Fruit fly (Drosophila melanogaster) whole organism, embryonic: ENCODE results near the gene Or9a.

Experiments
- Awh ChIP-seq: fragments of 200-800 bp; sonication (Bioruptor generic); IDR thresholded peaks from 2 replicates; pipeline ENCODE4, ENCODE4 v1.3.6; 2022; ENCODE audit warnings: missing biosample characterization, missing genetic modification characterization
- BEAF-32 ChIP-seq: fragments of 200-800 bp; sonication (Bioruptor generic); optimal IDR thresholded peaks from 3 replicates; lab custom pipeline; 2017; ENCODE audit warnings: missing biosample characterization, missing genetic modification characterization, mild to moderate bottlenecking, moderate library complexity, missing genetic modification reagents
- Blimp-1 ChIP-seq: fragments of 200-800 bp; sonication (Bioruptor generic); optimal IDR thresholded peaks from 3 replicates; lab custom pipeline; 2018; ENCODE audit warnings: missing biosample characterization, missing genetic modification characterization, mild to moderate bottlenecking, moderate library complexity, missing genetic modification reagents
- CG11247 ChIP-seq: fragments of 200-800 bp; sonication (Bioruptor generic); IDR thresholded peaks from 2 replicates; pipeline ENCODE4 v1.3.6; 2022; ENCODE audit warnings: missing biosample characterization, missing genetic modification characterization
- CG11456 ChIP-seq: fragments of 200-800 bp; sonication (Bioruptor generic); IDR thresholded peaks from 3 replicates; pipeline ENCODE4 v1.3.6; 2022; ENCODE audit warnings: missing biosample characterization, missing genetic modification characterization
- CG12071 ChIP-seq: fragments of 200-800 bp; sonication (Bioruptor generic); optimal IDR thresholded peaks from 3 replicates; lab custom pipeline; 2018; ENCODE audit warnings: missing biosample characterization, mild to moderate bottlenecking, missing genetic modification characterization
- CG12299 ChIP-seq: fragments of 200-800 bp; sonication (Bioruptor generic); optimal IDR thresholded peaks from 2 replicates; lab custom pipeline; 2018; ENCODE audit warnings: missing biosample characterization, mild to moderate bottlenecking, missing genetic modification characterization
- CG12942 ChIP-seq: fragments of 200-800 bp; sonication (Bioruptor generic); optimal IDR thresholded peaks from 3 replicates; lab custom pipeline; 2016; ENCODE audit warnings: missing biosample characterization, missing genetic modification characterization
- CG15696 ChIP-seq: fragments of 200-800 bp; sonication (Bioruptor generic); optimal IDR thresholded peaks from 2 replicates; lab custom pipeline; 2019; ENCODE audit warnings: missing biosample characterization, mild to moderate bottlenecking, missing genetic modification characterization, moderate library complexity
- CG17186 ChIP-seq: fragments of 200-800 bp; sonication (Bioruptor generic); optimal IDR thresholded peaks from 3 replicates; lab custom pipeline; 2017; ENCODE audit warnings: missing biosample characterization, missing genetic modification reagents, missing genetic modification characterization
- CG17802 ChIP-seq: fragments of 200-800 bp; sonication (Bioruptor generic); optimal IDR thresholded peaks from 2 replicates; lab custom pipeline; 2018; ENCODE audit warnings: missing biosample characterization, mild to moderate bottlenecking, missing genetic modification characterization, moderate library complexity
- CG17829 ChIP-seq: fragments of 200-800 bp; optimal IDR thresholded peaks from 2 replicates; lab custom pipeline; 2019; ENCODE audit warnings: missing biosample characterization, mild to moderate bottlenecking, missing genetic modification characterization, moderate library complexity
- CG18262 ChIP-seq: fragments of 200-800 bp; optimal IDR thresholded peaks from 3 replicates; lab custom pipeline; 2019; ENCODE audit warnings: missing biosample characterization, mild to moderate bottlenecking, missing genetic modification characterization, moderate library complexity
- CG34376 ChIP-seq: fragments of 200-800 bp; sonication (Bioruptor generic); optimal IDR thresholded peaks from 2 replicates; lab custom pipeline; 2018; ENCODE audit warnings: missing biosample characterization, mild to moderate bottlenecking, missing genetic modification characterization
- CG42726 ChIP-seq: fragments of 200-800 bp; sonication (Bioruptor generic); IDR thresholded peaks from 2 replicates; pipeline ENCODE4 v1.3.6; 2022; ENCODE audit warnings: missing biosample characterization, missing genetic modification characterization; ENCODE audit not compliant: partially characterized antibody
- CG4730 ChIP-seq: fragments of 200-800 bp; sonication (Bioruptor generic); IDR thresholded peaks from 2 replicates; pipeline ENCODE4 v1.3.6; 2022; ENCODE audit warnings: missing biosample characterization, missing genetic modification characterization
- CG4854 ChIP-seq: fragments of 200-800 bp; sonication (Bioruptor generic); optimal IDR thresholded peaks from 2 replicates; lab custom pipeline; 2016; ENCODE audit warnings: missing biosample characterization, missing genetic modification characterization, inconsistent platforms
- CG6765 ChIP-seq: fragments of 200-800 bp; sonication (Bioruptor generic); optimal IDR thresholded peaks from 3 replicates; lab custom pipeline; 2017; ENCODE audit warnings: missing biosample characterization, mild to moderate bottlenecking, missing genetic modification characterization
- CG7372 ChIP-seq: fragments of 200-800 bp; sonication (Bioruptor generic); IDR thresholded peaks from 2 replicates; pipeline ENCODE4 v1.3.6; 2022; ENCODE audit warnings: missing biosample characterization, missing genetic modification characterization
- CG7745 ChIP-seq: fragments of 200-800 bp; sonication (Bioruptor generic); optimal IDR thresholded peaks from 2 replicates; lab custom pipeline; 2018; ENCODE audit warnings: missing biosample characterization, mild to moderate bottlenecking, missing genetic modification characterization, moderate library complexity
- CG8944 ChIP-seq: fragments of 200-800 bp; sonication (Bioruptor generic); optimal IDR thresholded peaks from 3 replicates; lab custom pipeline; 2016; ENCODE audit warnings: missing biosample characterization, missing genetic modification characterization
- CG9215 ChIP-seq: fragments of 200-800 bp; sonication (Bioruptor generic); IDR thresholded peaks from 2 replicates; pipeline ENCODE4 v1.3.6; 2022; ENCODE audit warnings: missing biosample characterization, missing genetic modification characterization
- HLH54F ChIP-seq: fragments of 200-800 bp; sonication (Bioruptor generic); optimal IDR thresholded peaks from 3 replicates; lab custom pipeline; 2016; ENCODE audit warnings: missing biosample characterization, missing genetic modification characterization
- HmgZ ChIP-seq: fragments of 200-800 bp; sonication (Bioruptor generic); optimal IDR thresholded peaks from 2 replicates; lab custom pipeline; 2018; ENCODE audit warnings: missing biosample characterization, mild to moderate bottlenecking, missing genetic modification characterization
- Hr3 ChIP-seq: fragments of 200-800 bp; sonication (Bioruptor generic); optimal IDR thresholded peaks from 3 replicates; lab custom pipeline; 2016; ENCODE audit warnings: missing biosample characterization, missing genetic modification characterization
- NC2α ChIP-seq: fragments of 200-800 bp; sonication (Bioruptor generic); optimal IDR thresholded peaks from 2 replicates; lab custom pipeline; 2016; ENCODE audit warnings: missing biosample characterization, missing genetic modification characterization
- NK7.1 ChIP-seq: fragments of 200-800 bp; sonication (Bioruptor generic); optimal IDR thresholded peaks from 3 replicates; lab custom pipeline; 2016; ENCODE audit warnings: missing biosample characterization, missing genetic modification characterization
- Sox102F ChIP-seq: fragments of 200-800 bp; sonication (Bioruptor generic); optimal IDR thresholded peaks from 2 replicates; lab custom pipeline; 2018; ENCODE audit warnings: missing biosample characterization, mild to moderate bottlenecking, missing genetic modification characterization, moderate library complexity
- cato ChIP-seq: fragments of 200-800 bp; sonication (Bioruptor generic); optimal IDR thresholded peaks from 2 replicates; lab custom pipeline; 2016; ENCODE audit warnings: missing biosample characterization, missing genetic modification characterization, borderline replicate concordance
- dimm ChIP-seq: fragments of 200-800 bp; sonication (Bioruptor generic); IDR thresholded peaks from 2 replicates; pipeline ENCODE4 v1.3.6; 2022; ENCODE audit warnings: missing biosample characterization, missing genetic modification characterization
- dmrt99B ChIP-seq: fragments of 200-800 bp; sonication (Bioruptor generic); optimal IDR thresholded peaks from 2 replicates; lab custom pipeline; 2018; ENCODE audit warnings: missing biosample characterization, mild to moderate bottlenecking, missing genetic modification characterization, moderate library complexity
- exex ChIP-seq: fragments of 200-800 bp; sonication (Bioruptor generic); optimal IDR thresholded peaks from 4 replicates; lab custom pipeline; 2018; ENCODE audit warnings: missing biosample characterization, mild to moderate bottlenecking, missing genetic modification characterization, moderate library complexity
- fd3F ChIP-seq: fragments of 200-800 bp; sonication (Bioruptor generic); optimal IDR thresholded peaks from 2 replicates; lab custom pipeline; 2018; ENCODE audit warnings: missing biosample characterization, mild to moderate bottlenecking, missing genetic modification characterization, moderate library complexity
- grau ChIP-seq: fragments of 200-800 bp; optimal IDR thresholded peaks from 3 replicates; lab custom pipeline; 2019; ENCODE audit warnings: missing biosample characterization, mild to moderate bottlenecking, missing genetic modification characterization, moderate library complexity
- kay ChIP-seq: fragments of 200-800 bp; sonication (Bioruptor generic); optimal IDR thresholded peaks from 2 replicates; lab custom pipeline; 2016; ENCODE audit warnings: missing biosample characterization, missing genetic modification characterization
- ken ChIP-seq: fragments of 200-800 bp; sonication (Bioruptor generic); IDR thresholded peaks from 3 replicates; pipeline ENCODE4 v1.3.6; 2022; ENCODE audit warnings: missing biosample characterization, missing genetic modification characterization
- kni ChIP-seq: fragments of 200-800 bp; sonication (Bioruptor generic); optimal IDR thresholded peaks from 3 replicates; lab custom pipeline; 2017; ENCODE audit warnings: mild to moderate bottlenecking, missing biosample characterization, missing genetic modification reagents, missing genetic modification characterization
- lola ChIP-seq, 3 experiments: fragments of >200 bp in 2 of 3; fragments of 200-800 bp in 1 of 3; sonication (Bioruptor generic) in 1 of 3; optimal IDR thresholded peaks; 2 replicates each; lab custom pipeline; 2017 to 2019; ENCODE audit warnings: missing biosample characterization in 3 of 3, missing genetic modification characterization in 3 of 3, mild to moderate bottlenecking in 1 of 3, moderate library complexity in 1 of 3
- maf-S ChIP-seq: fragments of 200-800 bp; sonication (Bioruptor generic); optimal IDR thresholded peaks from 2 replicates; lab custom pipeline; 2016; ENCODE audit warnings: missing biosample characterization, missing genetic modification characterization
- nom ChIP-seq: fragments of 200-800 bp; sonication (Bioruptor generic); optimal IDR thresholded peaks from 2 replicates; lab custom pipeline; 2017; ENCODE audit warnings: missing biosample characterization, missing genetic modification characterization, mild to moderate bottlenecking, moderate library complexity, missing genetic modification reagents
- pfk ChIP-seq: fragments of 200-800 bp; sonication (Bioruptor generic); optimal IDR thresholded peaks from 2 replicates; lab custom pipeline; 2018; ENCODE audit warnings: missing biosample characterization, mild to moderate bottlenecking, missing genetic modification characterization, moderate library complexity
- pum ChIP-seq: fragments of 200-800 bp; sonication (Bioruptor generic); optimal IDR thresholded peaks from 2 replicates; lab custom pipeline; 2016; ENCODE audit warnings: missing biosample characterization, missing genetic modification characterization
- row ChIP-seq: fragments of 200-800 bp; sonication (Bioruptor generic); IDR thresholded peaks from 3 replicates; pipeline ENCODE4 v1.3.6; 2022; ENCODE audit warnings: missing biosample characterization, missing genetic modification characterization
- sc ChIP-seq, 3 experiments: fragments of >200 bp in 2 of 3; fragments of 200-800 bp in 1 of 3; sonication (Bioruptor generic) in 1 of 3; optimal IDR thresholded peaks; 2 replicates in 2 of 3; 3 replicates in 1 of 3; lab custom pipeline; 2017; ENCODE audit warnings: mild to moderate bottlenecking in 1 of 3, missing biosample characterization in 1 of 3, missing genetic modification characterization in 1 of 3, missing genetic modification reagents in 1 of 3
- seq ChIP-seq: fragments of 200-800 bp; sonication (Bioruptor generic); IDR thresholded peaks from 2 replicates; pipeline ENCODE4 v1.3.6; 2022; ENCODE audit warnings: missing biosample characterization, missing genetic modification characterization
- sob ChIP-seq: fragments of 200-800 bp; sonication (Bioruptor generic); IDR thresholded peaks from 2 replicates; pipeline ENCODE4 v1.3.6; 2022; ENCODE audit warnings: missing biosample characterization, missing genetic modification characterization
- sr ChIP-seq: fragments of 200-800 bp; sonication (Bioruptor generic); IDR thresholded peaks from 3 replicates; pipeline ENCODE4 v1.3.6; 2022; ENCODE audit warnings: missing biosample characterization, missing genetic modification characterization
- tx ChIP-seq: fragments of 200-800 bp; sonication (Bioruptor generic); optimal IDR thresholded peaks from 2 replicates; lab custom pipeline; 2016; ENCODE audit warnings: missing biosample characterization, missing genetic modification characterization
- wor ChIP-seq: fragments of 200-800 bp; sonication (Bioruptor generic); IDR thresholded peaks from 2 replicates; pipeline ENCODE4 v1.3.6; 2022; ENCODE audit warnings: missing biosample characterization, missing genetic modification characterization
- zen2 ChIP-seq: fragments of 200-800 bp; sonication (Bioruptor generic); IDR thresholded peaks from 3 replicates; pipeline ENCODE4 v1.3.6; 2022; ENCODE audit warnings: missing biosample characterization, missing genetic modification characterization; ENCODE audit not compliant: partially characterized antibody
- zfh2 ChIP-seq: fragments of 200-800 bp; sonication (Bioruptor generic); optimal IDR thresholded peaks from 2 replicates; lab custom pipeline; 2016; ENCODE audit warnings: missing biosample characterization, missing genetic modification characterization

Gene Or9a

dm6 chrX:10474625-10475024 is 15.1 kb upstream of the Or9a start, which contains the start of gene nocte (continued):
- TF ChIP-seq zen2 (GFP tag; lab: Robert Waterston, UW) (no peak), CG4730 (no peak), CG12071 (GFP tag; lab: Kevin White, UChicago) (no peak), zfh2 (GFP tag; lab: Kevin White, UChicago) (peak; percentile 42), dimm (GFP tag; lab: Robert Waterston, UW) (no peak), CG18262 (tag; lab: Kevin White, UChicago) (no peak), CG17186 (GFP tag; lab: Kevin White, UChicago) (no peak), Sox102F (GFP tag; lab: Kevin White, UChicago) (no peak), sr (no peak), CG15696 (no peak), CG11247 (GFP tag; lab: Robert Waterston, UW) (no peak), CG7372 (GFP tag; lab: Robert Waterston, UW) (no peak), CG12299 (no peak), CG17802 (no peak), Blimp-1 (no peak), kay (GFP tag; lab: Kevin White, UChicago) (no peak), fd3F (no peak), CG8944 (GFP tag; lab: Kevin White, UChicago) (no peak), NC2α (GFP tag; lab: Kevin White, UChicago) (no peak), wor (no peak), Hr3 (GFP tag; lab: Kevin White, UChicago) (peak; percentile 5), cato (GFP tag; lab: Kevin White, UChicago) (no peak), exex (no peak), CG12942 (GFP tag; lab: Kevin White, UChicago) (no peak), HLH54F (no peak), sob (GFP tag; lab: Robert Waterston, UW) (no peak), lola (GFP tag; optimal IDR thresholded peaks at IDR 0.05; lab: Kevin White, UChicago) (no peak), HmgZ (tag; lab: Kevin White, UChicago) (no peak), maf-S (GFP tag; lab: Kevin White, UChicago) (no peak), BEAF-32 (GFP tag; lab: Kevin White, UChicago) (peak; percentile 67), Awh (GFP tag; lab: Robert Waterston, UW) (no peak), kni (GFP tag; lab: Kevin White, UChicago) (no peak), tx (no peak), pum (GFP tag; lab: Kevin White, UChicago) (no peak), grau (tag; lab: Kevin White, UChicago) (peak; percentile 6), CG4854 (no peak), CG6765 (GFP tag; lab: Kevin White, UChicago) (no peak), CG11456 (GFP tag; lab: Robert Waterston, UW) (no peak; the same call in 2 of the 3 replicates), pfk (GFP tag; lab: Kevin White, UChicago) (no peak), CG42726 (GFP tag; lab: Robert Waterston, UW) (0 out of 2 replicates have a peak, but pooled peaks have one; percentile 35), CG34376 (GFP tag; lab: Kevin White, UChicago) (no peak), row (GFP tag; lab: Robert Waterston, UW) (peak; percentile 55), seq (GFP tag; lab: Robert Waterston, UW) (no peak), dmrt99B (tag; lab: Kevin White, UChicago) (no peak), nom (GFP tag; lab: Kevin White, UChicago) (no peak), CG17829 (tag; lab: Kevin White, UChicago) (peak; percentile 30), ken (no peak), CG7745 (tag; lab: Kevin White, UChicago) (no peak), CG9215 (no peak), NK7.1 (GFP tag; lab: Kevin White, UChicago) (no peak), sc (optimal IDR thresholded peaks at IDR 0.05; lab: Kevin White, UChicago) (no peak), sc (GFP tag; optimal IDR thresholded peaks at IDR 0.05; lab: Kevin White, UChicago) (no peak)
